Worm (Caenorhabditis elegans) whole organism, L2 larva: ENCODE data around the gene F56C9.10.

Source experiments
- R02D3.7 ChIP-seq: fragments of 150-350 bp; optimal IDR thresholded peaks from 2 replicates; lab custom pipeline; 2014; ENCODE audit warnings: missing biosample characterization, missing genetic modification characterization
- aly-2 ChIP-seq: fragments of 150-350 bp; optimal IDR thresholded peaks from 2 replicates; lab custom pipeline; 2014; ENCODE audit warnings: missing biosample characterization, missing genetic modification characterization
- blmp-1 ChIP-seq: sonication (generic microtip); optimal IDR thresholded peaks from 2 replicates; lab custom pipeline; 2017; ENCODE audit warnings: missing genetic modification characterization, mild to moderate bottlenecking, missing compliant biosample characterization, antibody characterized with exemption, moderate library complexity; ENCODE audit not compliant: insufficient read depth
- ceh-16 ChIP-seq: fragments of 150-350 bp; optimal IDR thresholded peaks from 2 replicates; lab custom pipeline; 2014; ENCODE audit warnings: missing biosample characterization, missing genetic modification characterization
- fos-1 ChIP-seq: fragments of 150-350 bp; optimal IDR thresholded peaks from 2 replicates; lab custom pipeline; 2014; ENCODE audit warnings: missing biosample characterization, missing genetic modification characterization
- lin-13 ChIP-seq: fragments of 150-350 bp; optimal IDR thresholded peaks from 2 replicates; lab custom pipeline; 2014; ENCODE audit warnings: missing biosample characterization, missing genetic modification reagents, missing genetic modification characterization
- lsy-2 ChIP-seq, 2 experiments: fragments of 150-350 bp in 1 of 2; sonication (generic microtip) in 1 of 2; optimal IDR thresholded peaks; 2 replicates each; lab custom pipeline; 2014 to 2017; ENCODE audit warnings: missing biosample characterization in 2 of 2, missing genetic modification characterization in 2 of 2
- nhr-23 ChIP-seq: fragments of 150-350 bp; optimal IDR thresholded peaks from 2 replicates; lab custom pipeline; 2014; ENCODE audit warnings: missing biosample characterization, missing genetic modification reagents, missing genetic modification characterization
- nhr-77 ChIP-seq: fragments of 150-350 bp; optimal IDR thresholded peaks from 2 replicates; lab custom pipeline; 2014; ENCODE audit warnings: missing biosample characterization, missing genetic modification characterization
- unc-62 ChIP-seq: fragments of 150-350 bp; optimal IDR thresholded peaks from 2 replicates; lab custom pipeline; 2014; ENCODE audit warnings: missing biosample characterization, missing genetic modification reagents, missing genetic modification characterization
- ztf-1 ChIP-seq: fragments of 200-800 bp; sonication (Bioruptor generic); conservative IDR thresholded peaks from 2 replicates; pipeline ENCODE4 v1.3.6; 2022; ENCODE audit warnings: missing genetic modification characterization, missing compliant biosample characterization
- ztf-4 ChIP-seq: fragments of 150-350 bp; optimal IDR thresholded peaks from 2 replicates; lab custom pipeline; 2014; ENCODE audit warnings: missing biosample characterization, missing genetic modification characterization

DNA sequence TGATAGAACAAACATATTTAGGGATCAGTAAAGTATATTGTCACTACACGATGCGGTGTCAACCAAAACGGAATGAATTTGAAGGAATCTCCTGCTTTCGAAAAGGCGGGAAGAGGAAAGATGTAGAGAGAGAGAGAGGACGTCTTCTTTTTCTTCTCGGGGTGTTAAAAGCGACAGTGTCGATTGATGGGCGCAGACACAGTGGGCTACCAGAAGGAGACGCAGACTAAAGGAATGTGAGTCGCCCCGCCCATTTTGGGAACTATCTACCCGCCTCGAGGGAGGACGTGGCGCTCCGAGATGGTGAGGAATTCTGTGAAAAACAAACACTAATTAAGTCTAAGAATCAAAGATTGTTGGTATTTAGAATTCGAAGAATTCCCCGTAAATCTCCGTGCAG, 35.6 kb downstream of the F56C9.10 start, which contains the start of the genes B0361.14 and B0361.9:
- no peak for TF ChIP-seq aly-2 (tag; lab: Kevin White, UChicago)
- TF ChIP-seq nhr-77 (tag; lab: Kevin White, UChicago), result no peak
- TF ChIP-seq lsy-2 (tag; optimal IDR thresholded peaks at IDR 0.05; lab: Kevin White, UChicago), result no peak
- TF ChIP-seq ztf-4 (tag; lab: Kevin White, UChicago), result no peak
- no peak for TF ChIP-seq R02D3.7
- TF ChIP-seq fos-1, result peak; percentile 14
- TF ChIP-seq ztf-1 (GFP tag; lab: Robert Waterston, UW), result no peak
- TF ChIP-seq lin-13 (GFP tag; lab: Kevin White, UChicago), result no peak
- TF ChIP-seq unc-62 (GFP tag; lab: Kevin White, UChicago), result no peak
- TF ChIP-seq nhr-23, result no peak
- peak; percentile 61 for TF ChIP-seq ceh-16
- peak; percentile 45 for TF ChIP-seq blmp-1 (tag; lab: Kevin White, UChicago)
